Fruit fly (Drosophila melanogaster) whole organism, embryonic: ENCODE measurements around the gene CG8369.

Experiments
- Asciz ChIP-seq: fragments of 200-800 bp; sonication (Bioruptor generic); optimal IDR thresholded peaks from 2 replicates; lab custom pipeline; 2017; ENCODE audit warnings: missing biosample characterization, mild to moderate bottlenecking, missing genetic modification characterization, missing genetic modification reagents
- Atf6 ChIP-seq: fragments of 200-800 bp; sonication (Bioruptor generic); IDR thresholded peaks from 2 replicates; pipeline ENCODE4 v1.3.6; 2022; ENCODE audit warnings: missing biosample characterization, missing genetic modification characterization
- BEAF-32 ChIP-seq: fragments of 200-800 bp; sonication (Bioruptor generic); optimal IDR thresholded peaks from 3 replicates; lab custom pipeline; 2017; ENCODE audit warnings: missing biosample characterization, missing genetic modification characterization, mild to moderate bottlenecking, moderate library complexity, missing genetic modification reagents
- CG11456 ChIP-seq: fragments of 200-800 bp; sonication (Bioruptor generic); IDR thresholded peaks from 3 replicates; pipeline ENCODE4 v1.3.6; 2022; ENCODE audit warnings: missing biosample characterization, missing genetic modification characterization
- CG11695 ChIP-seq: fragments of 200-800 bp; sonication (Bioruptor generic); IDR thresholded peaks from 3 replicates; pipeline ENCODE4 v1.3.6; 2022; ENCODE audit warnings: missing biosample characterization, missing genetic modification characterization
- CG1233 ChIP-seq: fragments of 200-800 bp; sonication (Bioruptor generic); optimal IDR thresholded peaks from 4 replicates; lab custom pipeline; 2018; ENCODE audit warnings: missing biosample characterization, mild to moderate bottlenecking, missing genetic modification characterization
- CG12391 ChIP-seq: fragments of 200-800 bp; sonication (Bioruptor generic); optimal IDR thresholded peaks from 3 replicates; lab custom pipeline; 2018; ENCODE audit warnings: missing biosample characterization, mild to moderate bottlenecking, missing genetic modification characterization, moderate library complexity
- CG14667 ChIP-seq: fragments of 200-800 bp; sonication (Bioruptor generic); IDR thresholded peaks from 2 replicates; pipeline ENCODE4 v1.3.6; 2022; ENCODE audit warnings: missing biosample characterization, missing genetic modification characterization
- CG18011 ChIP-seq: fragments of 200-800 bp; sonication (Bioruptor generic); optimal IDR thresholded peaks from 2 replicates; lab custom pipeline; 2017; ENCODE audit warnings: missing biosample characterization, missing genetic modification characterization, mild to moderate bottlenecking, moderate library complexity, missing genotype
- CG18619 ChIP-seq: fragments of 200-800 bp; sonication (Bioruptor generic); optimal IDR thresholded peaks from 3 replicates; lab custom pipeline; 2017; ENCODE audit warnings: missing biosample characterization, mild to moderate bottlenecking, missing genetic modification characterization
- CG30431 ChIP-seq: fragments of 200-800 bp; sonication (Bioruptor generic); optimal IDR thresholded peaks from 2 replicates; lab custom pipeline; 2017; ENCODE audit warnings: missing biosample characterization, missing genetic modification characterization
- CG3726 ChIP-seq: fragments of 200-800 bp; sonication (Bioruptor generic); IDR thresholded peaks from 3 replicates; pipeline ENCODE4, ENCODE4 v1.3.6; 2022; ENCODE audit warnings: missing biosample characterization, missing genetic modification characterization
- CG3847 ChIP-seq: fragments of 200-800 bp; sonication (Bioruptor generic); IDR thresholded peaks from 2 replicates; pipeline ENCODE4 v1.3.6; 2022; ENCODE audit warnings: missing biosample characterization, missing genetic modification characterization
- CG3995 ChIP-seq: fragments of 200-800 bp; sonication (Bioruptor generic); optimal IDR thresholded peaks from 3 replicates; lab custom pipeline; 2016; ENCODE audit warnings: missing biosample characterization, missing genetic modification characterization
- CG4360 ChIP-seq: fragments of 200-800 bp; sonication (Bioruptor generic); IDR thresholded peaks from 2 replicates; pipeline ENCODE4 v1.3.6; 2022; ENCODE audit warnings: missing biosample characterization, missing genetic modification characterization
- CG4404 ChIP-seq: fragments of 200-800 bp; sonication (Bioruptor generic); IDR thresholded peaks from 2 replicates; pipeline ENCODE4 v1.3.6; 2022; ENCODE audit warnings: missing biosample characterization, missing genetic modification characterization
- CG7556 ChIP-seq: fragments of 200-800 bp; sonication (Bioruptor generic); optimal IDR thresholded peaks from 2 replicates; lab custom pipeline; 2017; ENCODE audit warnings: missing biosample characterization, mild to moderate bottlenecking, missing genetic modification characterization
- CG7745 ChIP-seq: fragments of 200-800 bp; sonication (Bioruptor generic); optimal IDR thresholded peaks from 2 replicates; lab custom pipeline; 2018; ENCODE audit warnings: missing biosample characterization, mild to moderate bottlenecking, missing genetic modification characterization, moderate library complexity
- CG7786 ChIP-seq: fragments of 200-800 bp; sonication (Bioruptor generic); optimal IDR thresholded peaks from 2 replicates; lab custom pipeline; 2016; ENCODE audit warnings: missing biosample characterization, missing genetic modification characterization
- CG8765 ChIP-seq: fragments of 200-800 bp; sonication (Bioruptor generic); IDR thresholded peaks from 2 replicates; pipeline ENCODE4 v1.3.6; 2022; ENCODE audit warnings: missing biosample characterization, missing genetic modification characterization
- CG9215 ChIP-seq: fragments of 200-800 bp; sonication (Bioruptor generic); IDR thresholded peaks from 2 replicates; pipeline ENCODE4 v1.3.6; 2022; ENCODE audit warnings: missing biosample characterization, missing genetic modification characterization
- Camta ChIP-seq: fragments of 200-800 bp; sonication (Bioruptor generic); optimal IDR thresholded peaks from 2 replicates; lab custom pipeline; 2016; ENCODE audit warnings: missing biosample characterization, missing genetic modification characterization
- D19B ChIP-seq: fragments of 200-800 bp; sonication (Bioruptor generic); optimal IDR thresholded peaks from 2 replicates; lab custom pipeline; 2017; ENCODE audit warnings: missing biosample characterization, mild to moderate bottlenecking, missing genetic modification characterization
- Deaf1 ChIP-seq: fragments of 200-800 bp; optimal IDR thresholded peaks from 3 replicates; lab custom pipeline; 2019; ENCODE audit warnings: missing biosample characterization, mild to moderate bottlenecking, missing genetic modification characterization, moderate library complexity
- Elba2 ChIP-seq: fragments of 200-800 bp; sonication (Bioruptor generic); optimal IDR thresholded peaks from 3 replicates; lab custom pipeline; 2016; ENCODE audit warnings: missing biosample characterization, missing genetic modification characterization
- Hr51 ChIP-seq, 2 experiments: fragments of 200-800 bp; sonication (Bioruptor generic); optimal IDR thresholded peaks; 2 replicates in 1 of 2; 3 replicates in 1 of 2; lab custom pipeline; 2016 to 2018; ENCODE audit warnings: missing biosample characterization in 2 of 2, missing genetic modification characterization in 2 of 2, mild to moderate bottlenecking in 1 of 2, moderate library complexity in 1 of 2
- Kr ChIP-seq: fragments of 200-800 bp; sonication (Bioruptor generic); optimal IDR thresholded peaks from 2 replicates; lab custom pipeline; 2017; ENCODE audit warnings: missing biosample characterization, mild to moderate bottlenecking, missing genetic modification characterization
- MBD-R2 ChIP-seq: fragments of 200-800 bp; sonication (Bioruptor generic); IDR thresholded peaks from 2 replicates; pipeline ENCODE4 v1.3.6; 2022; ENCODE audit warnings: missing biosample characterization, missing genetic modification characterization
- Mrtf ChIP-seq: fragments of 200-800 bp; sonication (Bioruptor generic); IDR thresholded peaks from 3 replicates; pipeline ENCODE4 v1.3.6; 2022; ENCODE audit warnings: missing biosample characterization, missing genetic modification characterization
- Poxn ChIP-seq: fragments of 200-800 bp; sonication (Bioruptor generic); IDR thresholded peaks from 2 replicates; pipeline ENCODE4 v1.3.6; 2022; ENCODE audit warnings: missing biosample characterization, missing genetic modification characterization
- Spps ChIP-seq: fragments of 200-800 bp; sonication (Bioruptor generic); optimal IDR thresholded peaks from 2 replicates; lab custom pipeline; 2018; ENCODE audit warnings: missing biosample characterization, mild to moderate bottlenecking, missing genetic modification characterization
- Ssrp ChIP-seq: fragments of 200-800 bp; sonication (Bioruptor generic); optimal IDR thresholded peaks from 2 replicates; lab custom pipeline; 2018; ENCODE audit warnings: missing biosample characterization, mild to moderate bottlenecking, missing genetic modification characterization, moderate library complexity
- amos ChIP-seq: fragments of 200-800 bp; sonication (Bioruptor generic); IDR thresholded peaks from 2 replicates; pipeline ENCODE4 v1.3.6; 2022; ENCODE audit warnings: missing biosample characterization, missing genetic modification characterization; ENCODE audit not compliant: partially characterized antibody
- bsh ChIP-seq, 2 experiments: fragments of 200-800 bp; sonication (Bioruptor generic); optimal IDR thresholded peaks; 2 replicates each; lab custom pipeline; 2017 to 2018; ENCODE audit warnings: mild to moderate bottlenecking in 2 of 2, missing biosample characterization in 2 of 2, missing genetic modification characterization in 2 of 2, moderate library complexity in 1 of 2
- btn ChIP-seq: fragments of 200-800 bp; sonication (Bioruptor generic); optimal IDR thresholded peaks from 2 replicates; lab custom pipeline; 2016; ENCODE audit warnings: missing biosample characterization, missing genetic modification characterization
- chinmo ChIP-seq: fragments of 200-800 bp; sonication (Bioruptor generic); IDR thresholded peaks from 4 replicates; pipeline ENCODE4 v1.3.6; 2022; ENCODE audit warnings: missing biosample characterization, missing genetic modification characterization; ENCODE audit not compliant: partially characterized antibody
- dmrt11E ChIP-seq: fragments of 200-800 bp; sonication (Bioruptor generic); optimal IDR thresholded peaks from 3 replicates; lab custom pipeline; 2018; ENCODE audit warnings: missing biosample characterization, mild to moderate bottlenecking, missing genetic modification characterization, moderate library complexity
- esg ChIP-seq: fragments of 200-800 bp; sonication (Bioruptor generic); conservative IDR thresholded peaks from 2 replicates; pipeline ENCODE4 v1.3.6; 2022; ENCODE audit warnings: missing biosample characterization, missing genetic modification characterization
- ewg ChIP-seq: fragments of 200-800 bp; sonication (Bioruptor generic); optimal IDR thresholded peaks from 3 replicates; lab custom pipeline; 2017; ENCODE audit warnings: mild to moderate bottlenecking, missing biosample characterization, missing genetic modification reagents, missing genetic modification characterization
- ftz-f1 ChIP-seq: fragments of 200-800 bp; sonication (Bioruptor generic); optimal IDR thresholded peaks from 2 replicates; lab custom pipeline; 2016; ENCODE audit warnings: missing biosample characterization, missing genetic modification characterization
- gce ChIP-seq: fragments of 200-800 bp; sonication (Bioruptor generic); IDR thresholded peaks from 3 replicates; pipeline ENCODE4 v1.3.6; 2022; ENCODE audit warnings: missing biosample characterization, missing genetic modification characterization
- mld ChIP-seq: fragments of 200-800 bp; sonication (Bioruptor generic); IDR thresholded peaks from 3 replicates; pipeline ENCODE4 v1.3.6; 2022; ENCODE audit warnings: missing biosample characterization, missing genetic modification characterization; ENCODE audit not compliant: partially characterized antibody
- onecut ChIP-seq: fragments of 200-800 bp; sonication (Bioruptor generic); IDR thresholded peaks from 2 replicates; pipeline ENCODE4 v1.3.6; 2022; ENCODE audit warnings: missing biosample characterization, missing genetic modification characterization
- otp ChIP-seq: fragments of 200-800 bp; sonication (Bioruptor generic); IDR thresholded peaks from 3 replicates; pipeline ENCODE4, ENCODE4 v1.3.6; 2022; ENCODE audit warnings: missing biosample characterization, missing genetic modification characterization
- rib ChIP-seq: fragments of 200-800 bp; sonication (Bioruptor generic); IDR thresholded peaks from 2 replicates; pipeline ENCODE4 v1.3.6; 2022; ENCODE audit warnings: missing biosample characterization, missing genetic modification characterization
- run ChIP-seq: fragments of 200-800 bp; sonication (Bioruptor generic); optimal IDR thresholded peaks from 3 replicates; lab custom pipeline; 2018; ENCODE audit warnings: missing biosample characterization, mild to moderate bottlenecking, missing genetic modification characterization
- slou ChIP-seq: fragments of 200-800 bp; sonication (Bioruptor generic); optimal IDR thresholded peaks from 3 replicates; lab custom pipeline; 2016; ENCODE audit warnings: missing biosample characterization, missing genetic modification characterization
- sqz ChIP-seq: fragments of 200-800 bp; sonication (Bioruptor generic); optimal IDR thresholded peaks from 3 replicates; lab custom pipeline; 2018; ENCODE audit warnings: missing biosample characterization, mild to moderate bottlenecking, missing genetic modification characterization
- unc-4 ChIP-seq: fragments of 200-800 bp; sonication (Bioruptor generic); IDR thresholded peaks from 2 replicates; pipeline ENCODE4 v1.3.6; 2022; ENCODE audit warnings: missing biosample characterization, missing genetic modification characterization; ENCODE audit not compliant: partially characterized antibody
- wek ChIP-seq: fragments of 200-800 bp; sonication (Bioruptor generic); optimal IDR thresholded peaks from 3 replicates; lab custom pipeline; 2018; ENCODE audit warnings: missing biosample characterization, mild to moderate bottlenecking, missing genetic modification characterization, moderate library complexity

The CG8369 gene

DNA sequence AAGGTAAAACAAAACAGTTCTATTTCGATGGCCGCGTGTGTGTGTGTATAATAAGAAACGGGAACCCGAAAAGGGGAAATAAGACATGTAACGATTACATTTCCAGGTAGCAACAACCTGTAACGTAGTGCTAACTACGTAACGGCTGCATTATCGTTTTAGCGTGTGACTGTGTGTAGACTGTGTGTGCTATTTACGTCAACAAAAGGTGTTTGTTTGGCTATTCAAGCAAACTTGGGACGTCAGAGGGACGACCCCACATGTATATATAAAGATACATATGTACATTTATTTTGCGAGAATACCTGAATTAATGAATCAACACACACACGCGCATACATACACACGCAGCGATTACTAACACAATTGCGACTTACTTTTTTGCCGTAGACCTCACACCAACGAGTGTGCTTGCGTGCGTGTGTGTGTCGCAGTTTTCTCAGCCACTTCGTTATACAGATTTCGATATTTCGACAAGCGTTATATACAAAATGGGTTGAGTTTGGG lies 2.2 kb upstream of the CG8369 start (continued):
- TF ChIP-seq chinmo (GFP tag; lab: Robert Waterston, UW): peak; percentile 63; the same call in 1 of the 4 replicates
- no peak for TF ChIP-seq otp (GFP tag; lab: Robert Waterston, UW)
- no peak for TF ChIP-seq CG14667 (GFP tag; lab: Robert Waterston, UW)
- no peak for TF ChIP-seq D19B (GFP tag; lab: Kevin White, UChicago)
- TF ChIP-seq CG12391 (tag; lab: Kevin White, UChicago): no peak
- no peak for TF ChIP-seq Camta (GFP tag; lab: Kevin White, UChicago)
- peak; percentile 37; the same call in 1 of the 3 replicates for TF ChIP-seq CG11695 (GFP tag; lab: Robert Waterston, UW)
- TF ChIP-seq CG3726 (GFP tag; lab: Robert Waterston, UW): no peak
- peak; percentile 4; the same call in 1 of the 2 replicates for TF ChIP-seq onecut
- no peak for TF ChIP-seq Poxn (GFP tag; lab: Robert Waterston, UW)
- TF ChIP-seq CG4404 (GFP tag; lab: Robert Waterston, UW): no peak
- TF ChIP-seq gce (GFP tag; lab: Robert Waterston, UW): no peak
- no peak for TF ChIP-seq BEAF-32 (GFP tag; lab: Kevin White, UChicago)
- peak; percentile 55 for TF ChIP-seq sqz (GFP tag; lab: Kevin White, UChicago)
- TF ChIP-seq esg (GFP tag; lab: Robert Waterston, UW): no peak
- peak; percentile 60 for TF ChIP-seq Elba2
- TF ChIP-seq slou: no peak
- peak; percentile 69 for TF ChIP-seq Atf6 (GFP tag; lab: Robert Waterston, UW)
- TF ChIP-seq CG18011 (GFP tag; lab: Kevin White, UChicago): peak; percentile 3
- TF ChIP-seq Mrtf: no peak
- TF ChIP-seq btn: no peak
- peak; percentile 13; the same call in 1 of the 2 replicates for TF ChIP-seq MBD-R2
- TF ChIP-seq Deaf1 (tag; lab: Kevin White, UChicago): no peak
- TF ChIP-seq Hr51 (GFP tag; optimal IDR thresholded peaks at IDR 0.05; lab: Kevin White, UChicago): peak in 1 of 2 experiments; percentile 27
- no peak for TF ChIP-seq CG3995 (GFP tag; lab: Kevin White, UChicago)
- no peak; the same call in 1 of the 2 replicates for TF ChIP-seq amos
- TF ChIP-seq CG7556 (GFP tag; lab: Kevin White, UChicago): no peak
- no peak for TF ChIP-seq CG30431 (GFP tag; lab: Kevin White, UChicago)
- TF ChIP-seq Spps (tag; lab: Kevin White, UChicago): no peak
- no peak for TF ChIP-seq wek
- no peak for TF ChIP-seq Ssrp (tag; lab: Kevin White, UChicago)
- TF ChIP-seq Kr (GFP tag; lab: Kevin White, UChicago): no peak
- TF ChIP-seq rib (GFP tag; lab: Robert Waterston, UW): peak; percentile 77
- TF ChIP-seq ftz-f1 (GFP tag; lab: Kevin White, UChicago): no peak
- TF ChIP-seq CG1233: peak; percentile 18
- TF ChIP-seq bsh (GFP tag; optimal IDR thresholded peaks at IDR 0.05; lab: Kevin White, UChicago): peak in 1 of 2 experiments; percentile 27
- TF ChIP-seq CG11456 (GFP tag; lab: Robert Waterston, UW): peak; percentile 51; the same call in 1 of the 3 replicates
- no peak for TF ChIP-seq mld (GFP tag; lab: Robert Waterston, UW)
- no peak for TF ChIP-seq run
- no peak for TF ChIP-seq unc-4
- no peak for TF ChIP-seq CG7786 (GFP tag; lab: Kevin White, UChicago)
- no peak for TF ChIP-seq CG7745
- TF ChIP-seq dmrt11E: peak; percentile 16
- no peak for TF ChIP-seq CG18619
- TF ChIP-seq ewg (GFP tag; lab: Kevin White, UChicago): no peak
- no peak for TF ChIP-seq Asciz
- TF ChIP-seq CG8765 (GFP tag; lab: Robert Waterston, UW): no peak
- TF ChIP-seq CG9215 (GFP tag; lab: Robert Waterston, UW): no peak
- no peak for TF ChIP-seq CG4360
- TF ChIP-seq CG3847 (GFP tag; lab: Robert Waterston, UW): peak; percentile 26; the same call in 1 of the 2 replicates
